Fruit fly (Drosophila melanogaster) whole organism, embryonic: ENCODE results near the gene CG6040.

Source experiments
- Awh ChIP-seq: fragments of 200-800 bp; sonication (Bioruptor generic); IDR thresholded peaks from 2 replicates; pipeline ENCODE4, ENCODE4 v1.3.6; 2022; ENCODE audit warnings: missing biosample characterization, missing genetic modification characterization
- CG10321 ChIP-seq: fragments of 200-800 bp; sonication (Bioruptor generic); IDR thresholded peaks from 2 replicates; pipeline ENCODE4 v1.3.6; 2022; ENCODE audit warnings: missing biosample characterization, missing genetic modification characterization
- CG10543 ChIP-seq: fragments of 200-800 bp; sonication (Bioruptor generic); optimal IDR thresholded peaks from 3 replicates; lab custom pipeline; 2017; ENCODE audit warnings: missing biosample characterization, mild to moderate bottlenecking, missing genetic modification characterization, moderate library complexity
- CG14050 ChIP-seq: fragments of 200-800 bp; sonication (Bioruptor generic); IDR thresholded peaks from 3 replicates; pipeline ENCODE4 v1.3.6; 2022; ENCODE audit warnings: missing biosample characterization, missing genetic modification characterization
- CG14965 ChIP-seq: fragments of 200-800 bp; sonication (Bioruptor generic); optimal IDR thresholded peaks from 2 replicates; lab custom pipeline; 2016; ENCODE audit warnings: missing biosample characterization, missing genetic modification characterization, borderline replicate concordance
- CG17186 ChIP-seq: fragments of 200-800 bp; sonication (Bioruptor generic); optimal IDR thresholded peaks from 3 replicates; lab custom pipeline; 2017; ENCODE audit warnings: missing biosample characterization, missing genetic modification reagents, missing genetic modification characterization
- CG3838 ChIP-seq: fragments of 200-800 bp; sonication (Bioruptor generic); optimal IDR thresholded peaks from 3 replicates; lab custom pipeline; 2016; ENCODE audit warnings: missing biosample characterization, missing genetic modification characterization
- CG7372 ChIP-seq: fragments of 200-800 bp; sonication (Bioruptor generic); IDR thresholded peaks from 2 replicates; pipeline ENCODE4 v1.3.6; 2022; ENCODE audit warnings: missing biosample characterization, missing genetic modification characterization
- CG8359 ChIP-seq: fragments of 200-800 bp; sonication (Bioruptor generic); optimal IDR thresholded peaks from 2 replicates; lab custom pipeline; 2017; ENCODE audit warnings: missing biosample characterization, mild to moderate bottlenecking, missing genetic modification characterization, borderline replicate concordance
- CG9215 ChIP-seq: fragments of 200-800 bp; sonication (Bioruptor generic); IDR thresholded peaks from 2 replicates; pipeline ENCODE4 v1.3.6; 2022; ENCODE audit warnings: missing biosample characterization, missing genetic modification characterization
- CkIIα-i1 ChIP-seq: fragments of 200-800 bp; sonication (Bioruptor generic); IDR thresholded peaks from 2 replicates; pipeline ENCODE4 v1.3.6; 2022; ENCODE audit warnings: missing biosample characterization, missing genetic modification characterization
- Dad ChIP-seq: fragments of 200-800 bp; sonication (Bioruptor generic); optimal IDR thresholded peaks from 3 replicates; lab custom pipeline; 2016; ENCODE audit warnings: missing biosample characterization, missing genetic modification characterization
- HmgZ ChIP-seq: fragments of 200-800 bp; sonication (Bioruptor generic); optimal IDR thresholded peaks from 2 replicates; lab custom pipeline; 2018; ENCODE audit warnings: missing biosample characterization, mild to moderate bottlenecking, missing genetic modification characterization
- Hr78 ChIP-seq, 2 experiments: fragments of 200-800 bp in 1 of 2; fragments of >200 bp in 1 of 2; sonication (Bioruptor generic) in 1 of 2; optimal IDR thresholded peaks; 2 replicates each; lab custom pipeline; 2017 to 2019; ENCODE audit warnings: missing biosample characterization in 2 of 2, missing genetic modification characterization in 2 of 2, mild to moderate bottlenecking in 1 of 2, moderate library complexity in 1 of 2
- Kr ChIP-seq: fragments of 200-800 bp; sonication (Bioruptor generic); optimal IDR thresholded peaks from 2 replicates; lab custom pipeline; 2017; ENCODE audit warnings: missing biosample characterization, mild to moderate bottlenecking, missing genetic modification characterization
- Nf-YC ChIP-seq: fragments of 200-800 bp; optimal IDR thresholded peaks from 3 replicates; lab custom pipeline; 2019; ENCODE audit warnings: missing biosample characterization, mild to moderate bottlenecking, missing genetic modification characterization, moderate library complexity
- Pdp1 ChIP-seq, 2 experiments: fragments of 200-800 bp; sonication (Bioruptor generic); optimal IDR thresholded peaks; 3 replicates each; lab custom pipeline; 2016; ENCODE audit warnings: missing biosample characterization in 2 of 2, missing genetic modification characterization in 2 of 2, mild to moderate bottlenecking in 1 of 2, moderate library complexity in 1 of 2
- Ptx1 ChIP-seq: fragments of 200-800 bp; sonication (Bioruptor generic); IDR thresholded peaks from 2 replicates; pipeline ENCODE4 v1.3.6; 2022; ENCODE audit warnings: missing biosample characterization, missing genetic modification characterization
- Ssrp ChIP-seq: fragments of 200-800 bp; sonication (Bioruptor generic); optimal IDR thresholded peaks from 2 replicates; lab custom pipeline; 2018; ENCODE audit warnings: missing biosample characterization, mild to moderate bottlenecking, missing genetic modification characterization, moderate library complexity
- dpn ChIP-seq, 2 experiments: fragments of 200-800 bp; sonication (Bioruptor generic); optimal IDR thresholded peaks; 3 replicates each; lab custom pipeline; 2016; ENCODE audit warnings: missing biosample characterization in 2 of 2, missing genetic modification characterization in 2 of 2
- gsb ChIP-seq: fragments of 200-800 bp; sonication (Bioruptor generic); IDR thresholded peaks from 2 replicates; pipeline ENCODE4 v1.3.6; 2022; ENCODE audit warnings: missing biosample characterization, missing genetic modification characterization
- oc ChIP-seq: fragments of 200-800 bp; sonication (Bioruptor generic); optimal IDR thresholded peaks from 2 replicates; lab custom pipeline; 2018; ENCODE audit warnings: missing biosample characterization, mild to moderate bottlenecking, missing genetic modification characterization, moderate library complexity
- org-1 ChIP-seq: fragments of 200-800 bp; sonication (Bioruptor generic); optimal IDR thresholded peaks from 2 replicates; lab custom pipeline; 2017; ENCODE audit warnings: missing biosample characterization, missing genetic modification characterization
- pan ChIP-seq, 4 experiments: fragments of >200 bp in 3 of 4; fragments of 200-800 bp in 1 of 4; sonication (Bioruptor generic) in 1 of 4; optimal IDR thresholded peaks in 3 of 4; IDR thresholded peaks in 1 of 4; 2 replicates each; pipeline versions ENCODE4 v1.3.6 to Lab custom; 2017 to 2022; ENCODE audit warnings: missing biosample characterization in 2 of 4, missing genetic modification characterization in 2 of 4, mixed read lengths in 1 of 4
- phol ChIP-seq: fragments of 200-800 bp; sonication (Bioruptor generic); optimal IDR thresholded peaks from 3 replicates; lab custom pipeline; 2018; ENCODE audit warnings: missing biosample characterization, mild to moderate bottlenecking, missing genetic modification characterization, moderate library complexity
- psq ChIP-seq: fragments of 200-800 bp; sonication (Bioruptor generic); optimal IDR thresholded peaks from 2 replicates; lab custom pipeline; 2017; ENCODE audit warnings: missing biosample characterization, missing genetic modification characterization
- sens ChIP-seq: fragments of 200-800 bp; sonication (Bioruptor generic); peaks from one replicate; lab custom pipeline; 2016; ENCODE audit warnings: missing biosample characterization, missing genetic modification characterization
- sug ChIP-seq: fragments of 200-800 bp; optimal IDR thresholded peaks from 2 replicates; lab custom pipeline; 2019; ENCODE audit warnings: missing biosample characterization, mild to moderate bottlenecking, missing genetic modification characterization, moderate library complexity
- tgo ChIP-seq: fragments of 200-800 bp; sonication (Bioruptor generic); IDR thresholded peaks from 3 replicates; pipeline ENCODE4 v1.3.6; 2022; ENCODE audit warnings: missing biosample characterization, missing genetic modification characterization
- trh ChIP-seq: fragments of 200-800 bp; sonication (Bioruptor generic); optimal IDR thresholded peaks from 2 replicates; lab custom pipeline; 2016; ENCODE audit warnings: missing biosample characterization, missing genetic modification characterization
- zfh1 ChIP-seq: fragments of 200-800 bp; sonication (Bioruptor generic); IDR thresholded peaks from 3 replicates; pipeline ENCODE4 v1.3.6; 2022; ENCODE audit warnings: missing biosample characterization, missing genetic modification characterization

The CG6040 gene

dm6 chr3R:19094799-19095418, 1.9 kb upstream of the CG6040 start, which contains the start of the genes mRpL55 and ATPsynD (continued):
- TF ChIP-seq CG14965 (GFP tag; lab: Kevin White, UChicago) (no peak), tgo (GFP tag; lab: Robert Waterston, UW) (no peak), CG3838 (GFP tag; lab: Kevin White, UChicago) (no peak), Ptx1 (GFP tag; lab: Robert Waterston, UW) (no peak), CG10543 (GFP tag; lab: Kevin White, UChicago) (no peak), CG14050 (GFP tag; lab: Robert Waterston, UW) (no peak), dpn (GFP tag; optimal IDR thresholded peaks at IDR 0.05; lab: Kevin White, UChicago) (peak in 1 of 2 experiments; percentile 14), CG7372 (no peak), CkIIα-i1 (GFP tag; lab: Robert Waterston, UW) (no peak), phol (tag; lab: Kevin White, UChicago) (peak; percentile 13), gsb (GFP tag; lab: Robert Waterston, UW) (no peak), HmgZ (tag; lab: Kevin White, UChicago) (peak; percentile 50), CG17186 (no peak), Ssrp (tag; lab: Kevin White, UChicago) (no peak)

- TF ChIP-seq sens (GFP tag; lab: Kevin White, UChicago) (peak; percentile 17), Kr (GFP tag; lab: Kevin White, UChicago) (no peak)
Measured at dm6 chr3R:19098272-19098671, 1.5 kb downstream of the CG6040 start.

- TF ChIP-seq sug (tag; lab: Kevin White, UChicago) (peak; percentile 82), psq (no peak), pan (optimal IDR thresholded peaks at IDR 0.05; lab: Kevin White, UChicago) (no peak), pan (GFP tag; optimal IDR thresholded peaks at IDR 0.05 in 1 of 2, IDR thresholded peaks at IDR 0.05 in 1 of 2) (no peak), Pdp1 (GFP tag; optimal IDR thresholded peaks at IDR 0.05; lab: Kevin White, UChicago) (peak in 1 of 2 experiments; percentile 12)
Measured at dm6 chr3R:19100098-19100497, 3.3 kb downstream of the CG6040 start.

- TF ChIP-seq CG8359 (GFP tag; lab: Kevin White, UChicago), result peak; percentile 96
- TF ChIP-seq zfh1 (GFP tag; lab: Robert Waterston, UW), result 0 out of 3 replicates have a peak, but pooled peaks have one; percentile 24
- TF ChIP-seq Hr78 (GFP tag; optimal IDR thresholded peaks at IDR 0.05; lab: Kevin White, UChicago), result peak in 1 of 2 experiments; percentile 72
- TF ChIP-seq oc (tag; lab: Kevin White, UChicago), result no peak
- no peak for TF ChIP-seq org-1 (GFP tag; lab: Kevin White, UChicago)
- no peak for TF ChIP-seq phol (tag; lab: Kevin White, UChicago)
- TF ChIP-seq trh (GFP tag; lab: Kevin White, UChicago), result no peak
- no peak for TF ChIP-seq CG9215 (GFP tag; lab: Robert Waterston, UW)
- TF ChIP-seq Pdp1 (GFP tag; optimal IDR thresholded peaks at IDR 0.05; lab: Kevin White, UChicago), result peak in 1 of 2 experiments; percentile 71
- no peak for TF ChIP-seq Dad (GFP tag; lab: Kevin White, UChicago)
- TF ChIP-seq Awh (GFP tag; lab: Robert Waterston, UW), result 0 out of 2 replicates have a peak, but pooled peaks have one; percentile 19
- TF ChIP-seq gsb (GFP tag; lab: Robert Waterston, UW), result no peak
- TF ChIP-seq CG10321, result no peak
- no peak for TF ChIP-seq Nf-YC (tag; lab: Kevin White, UChicago)
Measured at dm6 chr3R:19101267-19101840, 4.6 kb downstream of the CG6040 start.
